Worm (Caenorhabditis elegans) whole organism, L4 larva: Measurements from ENCODE around the gene C09H10.9.

Source experiments
- F37D6.2 ChIP-seq: sonication (generic microtip); optimal IDR thresholded peaks from 2 replicates; lab custom pipeline; 2016; ENCODE audit warnings: mild to moderate bottlenecking, missing genetic modification characterization, missing compliant biosample characterization
- F44E2.7 ChIP-seq: fragments of 200-800 bp; sonication (Bioruptor generic); IDR thresholded peaks from 2 replicates; pipeline ENCODE4 v2.1.2; 2022; ENCODE audit warnings: missing genetic modification characterization, missing compliant biosample characterization
- T26A8.4 ChIP-seq: fragments of 200-800 bp; sonication (Bioruptor generic); IDR thresholded peaks from 2 replicates; pipeline ENCODE4 v1.3.6; 2022; ENCODE audit warnings: missing genetic modification characterization, missing compliant biosample characterization
- Y105C5A.15 ChIP-seq: fragments of 200-800 bp; sonication (Bioruptor generic); IDR thresholded peaks from 2 replicates; pipeline ENCODE4 v1.3.6; 2022; ENCODE audit warnings: missing genetic modification characterization, missing compliant biosample characterization
- Y75B8A.6 ChIP-seq: fragments of 200-800 bp; sonication (Bioruptor generic); IDR thresholded peaks from 2 replicates; pipeline ENCODE4 v1.3.6; 2022; ENCODE audit warnings: missing genetic modification reagents, missing genetic modification characterization, missing compliant biosample characterization
- ZK337.2 ChIP-seq: fragments of 200-800 bp; sonication (Bioruptor generic); IDR thresholded peaks from 2 replicates; pipeline ENCODE4 v1.3.6; 2022; ENCODE audit warnings: missing genetic modification reagents, missing genetic modification characterization, missing compliant biosample characterization
- ama-1 ChIP-seq: fragments of 150-350 bp; optimal IDR thresholded peaks from 2 replicates; lab custom pipeline; 2014; ENCODE audit warnings: inconsistent platforms, mixed read lengths
- arid-1 ChIP-seq: fragments of 200-800 bp; sonication (Bioruptor generic); conservative IDR thresholded peaks from 2 replicates; pipeline ENCODE4 v1.3.6; 2022; ENCODE audit warnings: missing genetic modification reagents, missing genetic modification characterization, missing compliant biosample characterization
- ceh-44 ChIP-seq: fragments of 200-800 bp; sonication (Bioruptor generic); IDR thresholded peaks from 2 replicates; pipeline ENCODE4 v1.3.6; 2022; ENCODE audit warnings: missing genetic modification reagents, missing genetic modification characterization, missing compliant biosample characterization
- ces-1 ChIP-seq: fragments of 150-350 bp; sonication (generic microtip); optimal IDR thresholded peaks from 4 replicates; lab custom pipeline; 2014; ENCODE audit warnings: missing biosample characterization, missing genetic modification reagents, missing genetic modification characterization
- daf-12 ChIP-seq: fragments of 150-350 bp; optimal IDR thresholded peaks from 2 replicates; lab custom pipeline; 2014; ENCODE audit warnings: missing biosample characterization, missing genetic modification reagents, missing genetic modification characterization
- dmd-6 ChIP-seq: fragments of 200-800 bp; sonication (Bioruptor generic); IDR thresholded peaks from 2 replicates; pipeline ENCODE4 v1.3.6; 2022; ENCODE audit warnings: missing genetic modification reagents, missing genetic modification characterization, missing compliant biosample characterization
- dmd-8 ChIP-seq: fragments of 200-800 bp; sonication (Bioruptor generic); IDR thresholded peaks from 2 replicates; pipeline ENCODE4 v1.3.6; 2022; ENCODE audit warnings: missing genetic modification characterization, missing compliant biosample characterization
- dve-1 ChIP-seq: sonication (generic microtip); optimal IDR thresholded peaks from 2 replicates; lab custom pipeline; 2017; ENCODE audit warnings: antibody characterized with exemption, mild to moderate bottlenecking, missing genetic modification characterization, missing compliant biosample characterization; ENCODE audit not compliant: insufficient read depth
- egl-43 ChIP-seq: fragments of 200-800 bp; sonication (Bioruptor generic); IDR thresholded peaks from 2 replicates; pipeline ENCODE4 v1.3.6; 2022; ENCODE audit warnings: missing genetic modification reagents, missing genetic modification characterization, missing compliant biosample characterization
- gei-8 ChIP-seq: fragments of 200-800 bp; sonication (Bioruptor generic); optimal IDR thresholded peaks from 2 replicates; lab custom pipeline; 2018; ENCODE audit warnings: mild to moderate bottlenecking, missing genetic modification characterization, missing compliant biosample characterization
- hlh-11 ChIP-seq: fragments of 200-800 bp; sonication (Bioruptor generic); optimal IDR thresholded peaks from 2 replicates; lab custom pipeline; 2018; ENCODE audit warnings: mild to moderate bottlenecking, missing genetic modification characterization, missing compliant biosample characterization
- jun-1 ChIP-seq: fragments of 150-350 bp; optimal IDR thresholded peaks from 2 replicates; lab custom pipeline; 2014; ENCODE audit warnings: missing biosample characterization, missing genetic modification reagents, missing genetic modification characterization
- lin-29 ChIP-seq: fragments of 200-800 bp; sonication (Bioruptor generic); IDR thresholded peaks from 2 replicates; pipeline ENCODE4 v1.3.6; 2022; ENCODE audit warnings: missing genetic modification reagents, missing genetic modification characterization, missing compliant biosample characterization
- lin-38 ChIP-seq: fragments of 200-800 bp; sonication (Bioruptor generic); IDR thresholded peaks from 2 replicates; pipeline ENCODE4 v1.3.6; 2022; ENCODE audit warnings: missing genetic modification reagents, missing genetic modification characterization, missing compliant biosample characterization
- lsy-2 ChIP-seq, 2 experiments: fragments of 150-350 bp in 1 of 2; sonication (generic microtip) in 1 of 2; optimal IDR thresholded peaks; 2 replicates each; lab custom pipeline; 2014 to 2017; ENCODE audit warnings: missing biosample characterization in 2 of 2, missing genetic modification characterization in 2 of 2
- madf-9 ChIP-seq: fragments of 200-800 bp; sonication (Bioruptor generic); conservative IDR thresholded peaks from 2 replicates; pipeline ENCODE4 v1.3.6; 2022; ENCODE audit warnings: missing genetic modification reagents, missing genetic modification characterization, missing compliant biosample characterization
- mdl-1 ChIP-seq, 2 experiments: fragments of 150-350 bp in 1 of 2; sonication (generic microtip) in 1 of 2; optimal IDR thresholded peaks; 2 replicates each; lab custom pipeline; 2014 to 2017; ENCODE audit warnings: missing biosample characterization in 2 of 2, missing genetic modification characterization in 2 of 2
- mdt-29 ChIP-seq: fragments of 200-800 bp; sonication (Bioruptor generic); IDR thresholded peaks from 2 replicates; pipeline ENCODE4 v1.3.6; 2022; ENCODE audit warnings: missing genetic modification reagents, missing genetic modification characterization, missing compliant biosample characterization
- mep-1 ChIP-seq: fragments of 150-350 bp; sonication (generic microtip); optimal IDR thresholded peaks from 3 replicates; lab custom pipeline; 2014; ENCODE audit warnings: missing biosample characterization, missing genetic modification characterization
- mes-2 ChIP-seq: sonication (generic microtip); optimal IDR thresholded peaks from 2 replicates; lab custom pipeline; 2016; ENCODE audit warnings: missing genotype, mild to moderate bottlenecking, missing genetic modification characterization, missing compliant biosample characterization; ENCODE audit not compliant: poor library complexity, severe bottlenecking
- mxl-2 ChIP-seq: fragments of 200-800 bp; sonication (Bioruptor generic); conservative IDR thresholded peaks from 2 replicates; pipeline ENCODE4 v1.3.6; 2022; ENCODE audit warnings: missing genetic modification reagents, missing genetic modification characterization, missing compliant biosample characterization
- mxl-3 ChIP-seq: fragments of 200-800 bp; sonication (Bioruptor generic); optimal IDR thresholded peaks from 2 replicates; lab custom pipeline; 2018; ENCODE audit warnings: mild to moderate bottlenecking, missing genetic modification characterization, missing compliant biosample characterization
- nhr-10 ChIP-seq: fragments of 150-350 bp; optimal IDR thresholded peaks from 2 replicates; lab custom pipeline; 2014; ENCODE audit warnings: missing biosample characterization, missing genetic modification characterization
- nhr-102 ChIP-seq: sonication (generic microtip); optimal IDR thresholded peaks from 2 replicates; lab custom pipeline; 2016; ENCODE audit warnings: mild to moderate bottlenecking, missing genetic modification characterization, moderate library complexity, missing compliant biosample characterization
- nhr-25 ChIP-seq: sonication (generic microtip); optimal IDR thresholded peaks from 2 replicates; lab custom pipeline; 2017; ENCODE audit warnings: missing genetic modification characterization, mild to moderate bottlenecking, missing compliant biosample characterization, antibody characterized with exemption, moderate library complexity, borderline replicate concordance; ENCODE audit not compliant: insufficient read depth
- nhr-48 ChIP-seq: sonication (generic microtip); optimal IDR thresholded peaks from 2 replicates; lab custom pipeline; 2016; ENCODE audit warnings: mild to moderate bottlenecking, missing genetic modification characterization, missing compliant biosample characterization
- nhr-76 ChIP-seq: fragments of 150-350 bp; optimal IDR thresholded peaks from 2 replicates; lab custom pipeline; 2014; ENCODE audit warnings: missing biosample characterization, missing genetic modification characterization
- nhr-77 ChIP-seq: fragments of 150-350 bp; optimal IDR thresholded peaks from 2 replicates; lab custom pipeline; 2014; ENCODE audit warnings: missing biosample characterization, missing genetic modification characterization
- php-3 ChIP-seq: fragments of 200-800 bp; sonication (Bioruptor generic); IDR thresholded peaks from 2 replicates; pipeline ENCODE4 v1.3.6; 2022; ENCODE audit warnings: missing genetic modification reagents, missing genetic modification characterization, missing compliant biosample characterization
- pqm-1 ChIP-seq: sonication (generic microtip); optimal IDR thresholded peaks from 2 replicates; lab custom pipeline; 2017; ENCODE audit warnings: missing biosample characterization, missing genetic modification characterization
- saeg-2 ChIP-seq: fragments of 200-800 bp; sonication (Bioruptor generic); IDR thresholded peaks from 2 replicates; pipeline ENCODE4 v1.3.6; 2022; ENCODE audit warnings: missing genetic modification reagents, missing genetic modification characterization, missing compliant biosample characterization
- sdz-12 ChIP-seq: fragments of 200-800 bp; sonication (Bioruptor generic); optimal IDR thresholded peaks from 2 replicates; lab custom pipeline; 2018; ENCODE audit warnings: mild to moderate bottlenecking, missing genetic modification characterization, missing compliant biosample characterization
- set-16 ChIP-seq: fragments of 200-800 bp; sonication (Bioruptor generic); IDR thresholded peaks from 2 replicates; pipeline ENCODE4 v1.3.6; 2022; ENCODE audit warnings: missing genetic modification reagents, missing genetic modification characterization, missing compliant biosample characterization
- snpc-4 ChIP-seq: fragments of 150-350 bp; optimal IDR thresholded peaks from 2 replicates; lab custom pipeline; 2014; ENCODE audit warnings: missing biosample characterization, missing genetic modification characterization
- tra-1 ChIP-seq: fragments of 200-800 bp; sonication (Bioruptor generic); IDR thresholded peaks from 2 replicates; pipeline ENCODE4 v1.3.6; 2022; ENCODE audit warnings: missing genetic modification reagents, missing genetic modification characterization, missing compliant biosample characterization
- unc-62 ChIP-seq, 3 experiments: fragments of 150-350 bp in 1 of 3; sonication (generic microtip); optimal IDR thresholded peaks in 2 of 3; peaks in 1 of 3; 1 replicate in 1 of 3; 2 replicates in 2 of 3; lab custom pipeline; 2014 to 2017; ENCODE audit warnings: missing biosample characterization in 3 of 3, missing genetic modification characterization in 3 of 3, missing genetic modification reagents in 3 of 3, missing genotype in 1 of 3
- zag-1 ChIP-seq: fragments of 150-350 bp; optimal IDR thresholded peaks from 2 replicates; lab custom pipeline; 2014; ENCODE audit warnings: missing biosample characterization, missing genetic modification characterization
- zfp-3 ChIP-seq: fragments of 200-800 bp; sonication (Bioruptor generic); conservative IDR thresholded peaks from 2 replicates; pipeline ENCODE4 v1.3.6; 2022; ENCODE audit warnings: missing genetic modification reagents, missing genetic modification characterization, missing compliant biosample characterization
- ztf-7 ChIP-seq: fragments of 150-350 bp; optimal IDR thresholded peaks from 2 replicates; lab custom pipeline; 2014; ENCODE audit warnings: missing biosample characterization, missing genetic modification characterization

The C09H10.9 gene

DNA sequence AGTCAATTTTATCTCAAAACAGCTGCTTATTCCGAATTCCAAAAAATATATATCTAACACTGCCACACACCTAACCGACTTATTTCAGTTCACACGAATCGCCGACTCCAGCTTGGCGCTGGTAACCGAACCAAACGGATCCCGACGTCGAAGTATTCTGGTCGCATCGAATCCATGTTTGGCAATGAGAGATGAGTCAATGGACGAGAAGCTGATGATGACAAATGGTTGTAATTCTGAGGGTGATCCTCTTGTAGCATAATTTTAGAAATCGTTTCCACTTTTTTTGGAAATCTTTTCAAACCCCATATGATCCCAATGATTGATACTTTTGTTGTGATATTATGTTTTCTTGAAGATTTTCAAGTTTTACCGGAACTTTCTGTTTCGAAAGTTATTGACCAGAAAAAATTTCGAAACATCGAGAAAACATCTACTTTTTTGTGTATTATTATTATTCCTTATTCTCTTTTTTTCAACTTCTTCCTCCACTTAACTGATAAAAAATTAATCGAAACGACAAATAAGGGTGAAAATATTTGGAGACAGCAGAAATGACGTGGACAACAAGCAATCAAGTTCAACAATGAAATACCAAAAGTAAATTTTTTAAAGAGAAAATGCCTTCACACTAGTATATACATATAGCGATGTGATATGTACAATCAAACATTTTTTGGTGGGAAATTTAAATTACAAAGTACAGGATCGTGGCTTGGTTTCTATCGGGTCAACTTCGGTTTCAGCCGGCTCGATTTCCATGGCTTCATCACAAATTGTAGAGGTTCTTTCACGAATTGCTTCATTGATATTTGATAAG lies 45.8 kb downstream of the C09H10.9 start (continued):
- TF ChIP-seq mep-1 (peak; percentile 79), hlh-11 (tag; lab: Kevin White, UChicago) (peak; percentile 66), unc-62 (GFP tag; optimal IDR thresholded peaks at IDR 0.05 in 1 of 2; lab: Kevin White, UChicago) (peak; percentile 24 to 87), unc-62 (tag; optimal IDR thresholded peaks at IDR 0.05; lab: Kevin White, UChicago) (no peak), php-3 (GFP tag; lab: Robert Waterston, UW) (peak; percentile 86), lin-29 (GFP tag; lab: Robert Waterston, UW) (no peak), nhr-76 (tag; lab: Kevin White, UChicago) (no peak), lin-38 (GFP tag; lab: Robert Waterston, UW) (peak; percentile 73), arid-1 (GFP tag; lab: Robert Waterston, UW) (peak; percentile 77; the same call in 1 of the 2 replicates), nhr-77 (tag; lab: Kevin White, UChicago) (peak; percentile 98), set-16 (GFP tag; lab: Robert Waterston, UW) (no peak), ztf-7 (tag; lab: Kevin White, UChicago) (no peak), zfp-3 (GFP tag; lab: Robert Waterston, UW) (peak; percentile 89; the same call in 1 of the 2 replicates), daf-12 (tag; lab: Kevin White, UChicago) (no peak), egl-43 (GFP tag; lab: Robert Waterston, UW) (peak; percentile 75), tra-1 (GFP tag; lab: Robert Waterston, UW) (peak; percentile 66; the same call in 1 of the 2 replicates), F44E2.7 (GFP tag; lab: Robert Waterston, UW) (no peak), dve-1 (tag; lab: Kevin White, UChicago) (peak; percentile 69), mdt-29 (GFP tag; lab: Robert Waterston, UW) (0 out of 2 replicates have a peak, but pooled peaks have one; percentile 11), Y105C5A.15 (GFP tag; lab: Robert Waterston, UW) (peak; percentile 73; the same call in 1 of the 2 replicates), ZK337.2 (no peak), jun-1 (tag; lab: Kevin White, UChicago) (peak; percentile 43), snpc-4 (tag; lab: Kevin White, UChicago) (no peak), mxl-2 (GFP tag; lab: Robert Waterston, UW) (0 out of 2 replicates have a peak, but pooled peaks have one; percentile 46), saeg-2 (GFP tag; lab: Robert Waterston, UW) (peak; percentile 80), nhr-48 (tag; lab: Kevin White, UChicago) (peak; percentile 73), Y75B8A.6 (peak; percentile 23; the same call in 1 of the 2 replicates), lsy-2 (tag; optimal IDR thresholded peaks at IDR 0.05; lab: Kevin White, UChicago) (peak in 1 of 2 experiments; percentile 15)

DNA sequence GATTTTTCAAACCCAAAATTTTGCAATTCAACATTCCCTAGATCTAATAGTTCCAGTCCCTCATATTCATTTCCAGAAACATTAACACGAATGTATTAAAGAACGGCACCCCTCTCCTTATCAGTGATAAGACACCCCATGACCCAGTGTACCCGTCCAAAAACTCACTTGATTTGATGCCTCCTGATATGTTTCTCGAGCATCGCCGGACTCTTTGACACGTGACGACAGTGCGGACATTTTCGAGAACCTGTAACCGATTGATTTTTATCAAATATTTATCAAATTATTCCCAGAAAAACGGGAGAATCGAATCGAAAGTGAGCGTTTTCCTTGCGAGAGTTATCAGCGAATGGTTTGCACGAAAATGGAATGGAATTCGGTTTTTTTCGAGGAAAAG lies 46.7 kb downstream of the C09H10.9 start:
- TF ChIP-seq tra-1 (GFP tag; lab: Robert Waterston, UW), result peak; percentile 56; the same call in 1 of the 2 replicates
- no peak for TF ChIP-seq dmd-8 (GFP tag; lab: Robert Waterston, UW)
- TF ChIP-seq mxl-3 (GFP tag; lab: Kevin White, UChicago), result no peak
- TF ChIP-seq ceh-44, result no peak
- TF ChIP-seq mes-2 (tag; lab: Kevin White, UChicago), result peak; percentile 39
- peak; percentile 69 for TF ChIP-seq nhr-77 (tag; lab: Kevin White, UChicago)
- no peak for TF ChIP-seq pqm-1 (tag; lab: Kevin White, UChicago)
- no peak for TF ChIP-seq unc-62 (GFP tag; optimal IDR thresholded peaks at IDR 0.05 in 1 of 2; lab: Kevin White, UChicago)
- no peak for TF ChIP-seq unc-62 (tag; optimal IDR thresholded peaks at IDR 0.05; lab: Kevin White, UChicago)
- 0 out of 2 replicates have a peak, but pooled peaks have one; percentile 49 for TF ChIP-seq T26A8.4
- TF ChIP-seq gei-8, result peak; percentile 49
- peak; percentile 79 for TF ChIP-seq nhr-10 (tag; lab: Kevin White, UChicago)
- no peak for TF ChIP-seq zag-1 (tag; lab: Kevin White, UChicago)
- no peak for TF ChIP-seq ama-1 (lab: Kevin White, UChicago)
- no peak for TF ChIP-seq set-16 (GFP tag; lab: Robert Waterston, UW)
- TF ChIP-seq nhr-25, result no peak
- TF ChIP-seq ces-1 (GFP tag; lab: Kevin White, UChicago), result no peak
- TF ChIP-seq sdz-12 (GFP tag; lab: Kevin White, UChicago), result no peak
- TF ChIP-seq nhr-102 (tag; lab: Kevin White, UChicago), result peak; percentile 60
- TF ChIP-seq saeg-2 (GFP tag; lab: Robert Waterston, UW), result no peak
- TF ChIP-seq dmd-6, result peak; percentile 84
- no peak for TF ChIP-seq lin-29 (GFP tag; lab: Robert Waterston, UW)
- no peak for TF ChIP-seq F37D6.2 (tag; lab: Kevin White, UChicago)
- peak in 1 of 2 experiments; percentile 47 for TF ChIP-seq lsy-2 (tag; optimal IDR thresholded peaks at IDR 0.05; lab: Kevin White, UChicago)
- TF ChIP-seq madf-9 (GFP tag; lab: Robert Waterston, UW), result no peak
- peak in 1 of 2 experiments; percentile 13 for TF ChIP-seq mdl-1 (tag; optimal IDR thresholded peaks at IDR 0.05; lab: Kevin White, UChicago)
- peak; percentile 87 for TF ChIP-seq mdt-29 (GFP tag; lab: Robert Waterston, UW)
